Worm (Caenorhabditis elegans) whole organism, L4 larva: Measurements from ENCODE around the gene sru-20.
"Not testable (repeated sequence)": the region's sequence is repeated elsewhere in the genome, so short reads cannot be mapped to it uniquely, and the experiment has no call there.

Experiments
- ama-1 ChIP-seq: fragments of 150-350 bp; optimal IDR thresholded peaks from 2 replicates; lab custom pipeline; 2014; ENCODE audit warnings: inconsistent platforms, mixed read lengths
- ceh-44 ChIP-seq: fragments of 200-800 bp; sonication (Bioruptor generic); IDR thresholded peaks from 2 replicates; pipeline ENCODE4 v1.3.6; 2022; ENCODE audit warnings: missing genetic modification reagents, missing genetic modification characterization, missing compliant biosample characterization
- ceh-62 ChIP-seq: sonication (generic microtip); optimal IDR thresholded peaks from 2 replicates; lab custom pipeline; 2017; ENCODE audit warnings: missing biosample characterization, missing genetic modification characterization
- daf-19 ChIP-seq: fragments of 200-800 bp; sonication (Bioruptor generic); conservative IDR thresholded peaks from 2 replicates; pipeline ENCODE4 v1.3.6; 2022; ENCODE audit warnings: missing genetic modification characterization, missing compliant biosample characterization
- dpl-1 ChIP-seq: fragments of 150-350 bp; optimal IDR thresholded peaks from 2 replicates; lab custom pipeline; 2014; ENCODE audit warnings: missing biosample characterization, missing genetic modification reagents, missing genetic modification characterization
- fos-1 ChIP-seq: fragments of 150-350 bp; optimal IDR thresholded peaks from 2 replicates; lab custom pipeline; 2014; ENCODE audit warnings: missing biosample characterization, missing genetic modification characterization
- jun-1 ChIP-seq: fragments of 150-350 bp; optimal IDR thresholded peaks from 2 replicates; lab custom pipeline; 2014; ENCODE audit warnings: missing biosample characterization, missing genetic modification reagents, missing genetic modification characterization
- lin-39 ChIP-seq: fragments of 150-350 bp; optimal IDR thresholded peaks from 2 replicates; lab custom pipeline; 2014; ENCODE audit warnings: missing biosample characterization, missing genetic modification reagents, missing genetic modification characterization
- nhr-10 ChIP-seq: fragments of 150-350 bp; optimal IDR thresholded peaks from 2 replicates; lab custom pipeline; 2014; ENCODE audit warnings: missing biosample characterization, missing genetic modification characterization
- nhr-76 ChIP-seq: fragments of 150-350 bp; optimal IDR thresholded peaks from 2 replicates; lab custom pipeline; 2014; ENCODE audit warnings: missing biosample characterization, missing genetic modification characterization
- rbr-2 ChIP-seq: sonication (generic microtip); optimal IDR thresholded peaks from 2 replicates; lab custom pipeline; 2016; ENCODE audit warnings: missing genotype, missing genetic modification characterization, missing compliant biosample characterization
- snpc-1.2 ChIP-seq: fragments of 200-800 bp; sonication (Bioruptor generic); IDR thresholded peaks from 2 replicates; pipeline ENCODE4 v1.3.6; 2022; ENCODE audit warnings: missing genetic modification reagents, missing genetic modification characterization, missing compliant biosample characterization
- unc-62 ChIP-seq, 3 experiments: fragments of 150-350 bp in 1 of 3; sonication (generic microtip); optimal IDR thresholded peaks in 2 of 3; peaks in 1 of 3; 1 replicate in 1 of 3; 2 replicates in 2 of 3; lab custom pipeline; 2014 to 2017; ENCODE audit warnings: missing biosample characterization in 3 of 3, missing genetic modification characterization in 3 of 3, missing genetic modification reagents in 3 of 3, missing genotype in 1 of 3

DNA sequence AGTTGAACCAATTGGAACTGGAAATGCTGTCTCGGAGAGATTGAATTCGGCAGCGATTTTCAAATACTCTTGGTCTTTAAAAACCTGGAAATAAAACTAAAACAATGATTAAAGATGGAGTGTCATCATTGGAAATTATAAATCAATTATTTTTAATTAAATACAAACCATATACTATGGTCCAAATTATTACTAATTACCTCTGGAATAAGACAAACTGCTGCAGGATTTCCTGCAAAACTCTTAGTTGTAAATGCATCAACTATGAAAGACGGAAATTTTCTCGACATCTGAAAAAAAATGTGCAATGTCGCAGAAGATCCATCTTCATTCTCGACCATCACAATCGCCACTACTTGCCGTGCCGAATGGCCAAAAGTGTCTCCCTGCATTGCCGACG is 16.6 kb upstream of the sru-20 start, which contains the start of gene igdb-1:
- TF ChIP-seq jun-1 (tag; lab: Kevin White, UChicago); unc-62 (GFP tag; optimal IDR thresholded peaks at IDR 0.05 in 1 of 2; lab: Kevin White, UChicago); unc-62 (tag; optimal IDR thresholded peaks at IDR 0.05; lab: Kevin White, UChicago); daf-19 (GFP tag; lab: Robert Waterston, UW); rbr-2 (tag; lab: Kevin White, UChicago); ama-1 (lab: Kevin White, UChicago); ceh-62 (tag; lab: Kevin White, UChicago); fos-1 (tag; lab: Kevin White, UChicago); nhr-76 (tag; lab: Kevin White, UChicago); lin-39 (tag; lab: Kevin White, UChicago); snpc-1.2 (GFP tag; lab: Robert Waterston, UW); dpl-1; ceh-44 (GFP tag; lab: Robert Waterston, UW); nhr-10 (tag; lab: Kevin White, UChicago): not testable (repeated sequence)
